Worm (Caenorhabditis elegans): ENCODE data around the gene bath-38.

ce11 chrII:10044961-10045360 is at the start of gene bath-38, which contains the start of gene F52H3.11:
- TF ChIP-seq ztf-29 (GFP tag; IDR thresholded peaks at IDR 0.05): no peak
- no peak for TF ChIP-seq flt-1 (GFP tag; IDR thresholded peaks at IDR 0.05)
- no peak for TF ChIP-seq cog-1 (tag; optimal IDR thresholded peaks at IDR 0.05)
- no peak for TF ChIP-seq ref-1 (GFP tag; conservative IDR thresholded peaks at IDR 0.05)
- no peak for TF ChIP-seq ztf-23 (GFP tag; IDR thresholded peaks at IDR 0.05)
